Fruit fly (Drosophila melanogaster) whole organism, embryonic: ENCODE results near the gene CG1628.
A peak's percentile ranks its signal among the peaks of the same experiment; 100 is the strongest.

Source experiments
- Aef1 ChIP-seq: fragments of 200-800 bp; sonication (Bioruptor generic); IDR thresholded peaks from 3 replicates; pipeline ENCODE4 v1.3.6; 2022; ENCODE audit warnings: missing biosample characterization, missing genetic modification characterization
- CG11247 ChIP-seq: fragments of 200-800 bp; sonication (Bioruptor generic); IDR thresholded peaks from 2 replicates; pipeline ENCODE4 v1.3.6; 2022; ENCODE audit warnings: missing biosample characterization, missing genetic modification characterization
- CG12744 ChIP-seq: fragments of 200-800 bp; sonication (Bioruptor generic); optimal IDR thresholded peaks from 2 replicates; lab custom pipeline; 2016; ENCODE audit warnings: missing biosample characterization, missing genetic modification characterization
- CG13894 ChIP-seq: fragments of 200-800 bp; sonication (Bioruptor generic); optimal IDR thresholded peaks from 3 replicates; lab custom pipeline; 2018; ENCODE audit warnings: missing biosample characterization, mild to moderate bottlenecking, missing genetic modification characterization, moderate library complexity
- CG15011 ChIP-seq: fragments of 200-800 bp; sonication (Bioruptor generic); optimal IDR thresholded peaks from 3 replicates; lab custom pipeline; 2018; ENCODE audit warnings: missing biosample characterization, mild to moderate bottlenecking, missing genetic modification characterization
- CG15479 ChIP-seq: fragments of 200-800 bp; sonication (Bioruptor generic); optimal IDR thresholded peaks from 3 replicates; lab custom pipeline; 2019; ENCODE audit warnings: missing biosample characterization, mild to moderate bottlenecking, missing genetic modification characterization, moderate library complexity
- CG15514 ChIP-seq: fragments of 200-800 bp; sonication (Bioruptor generic); optimal IDR thresholded peaks from 3 replicates; lab custom pipeline; 2017; ENCODE audit warnings: missing biosample characterization, missing genetic modification characterization, mild to moderate bottlenecking, moderate library complexity, missing genetic modification reagents
- CG17186 ChIP-seq: fragments of 200-800 bp; sonication (Bioruptor generic); optimal IDR thresholded peaks from 3 replicates; lab custom pipeline; 2017; ENCODE audit warnings: missing biosample characterization, missing genetic modification reagents, missing genetic modification characterization
- CG2199 ChIP-seq: fragments of 200-800 bp; sonication (Bioruptor generic); IDR thresholded peaks from 3 replicates; pipeline ENCODE4 v1.3.6; 2022; ENCODE audit warnings: missing biosample characterization, missing genetic modification characterization
- CG34376 ChIP-seq: fragments of 200-800 bp; sonication (Bioruptor generic); optimal IDR thresholded peaks from 2 replicates; lab custom pipeline; 2018; ENCODE audit warnings: missing biosample characterization, mild to moderate bottlenecking, missing genetic modification characterization
- CG3838 ChIP-seq: fragments of 200-800 bp; sonication (Bioruptor generic); optimal IDR thresholded peaks from 3 replicates; lab custom pipeline; 2016; ENCODE audit warnings: missing biosample characterization, missing genetic modification characterization
- CG4282 ChIP-seq: fragments of 200-800 bp; sonication (Bioruptor generic); optimal IDR thresholded peaks from 2 replicates; lab custom pipeline; 2016; ENCODE audit warnings: missing biosample characterization, missing genetic modification characterization
- CG4424 ChIP-seq: fragments of 200-800 bp; sonication (Bioruptor generic); optimal IDR thresholded peaks from 3 replicates; lab custom pipeline; 2016; ENCODE audit warnings: missing biosample characterization, missing genetic modification characterization
- CG8388 ChIP-seq: fragments of 200-800 bp; sonication (Bioruptor generic); optimal IDR thresholded peaks from 2 replicates; lab custom pipeline; 2019; ENCODE audit warnings: missing biosample characterization, mild to moderate bottlenecking, missing genetic modification characterization, moderate library complexity
- CG9609 ChIP-seq: fragments of 200-800 bp; sonication (Bioruptor generic); optimal IDR thresholded peaks from 3 replicates; lab custom pipeline; 2016; ENCODE audit warnings: missing biosample characterization, missing genetic modification characterization
- CG9876 ChIP-seq: fragments of 200-800 bp; sonication (Bioruptor generic); optimal IDR thresholded peaks from 2 replicates; lab custom pipeline; 2016; ENCODE audit warnings: missing biosample characterization, missing genetic modification characterization
- CTCF ChIP-seq: fragments of 200-800 bp; sonication (Bioruptor generic); optimal IDR thresholded peaks from 2 replicates; lab custom pipeline; 2017; ENCODE audit warnings: missing biosample characterization, mild to moderate bottlenecking, missing genetic modification characterization, moderate library complexity
- D19B ChIP-seq: fragments of 200-800 bp; sonication (Bioruptor generic); optimal IDR thresholded peaks from 2 replicates; lab custom pipeline; 2017; ENCODE audit warnings: missing biosample characterization, mild to moderate bottlenecking, missing genetic modification characterization
- E2f2 ChIP-seq: fragments of 200-800 bp; sonication (Bioruptor generic); IDR thresholded peaks from 2 replicates; pipeline ENCODE4 v1.3.6; 2022; ENCODE audit warnings: missing biosample characterization, missing genetic modification characterization
- Hey ChIP-seq: fragments of 200-800 bp; sonication (Bioruptor generic); optimal IDR thresholded peaks from 3 replicates; lab custom pipeline; 2018; ENCODE audit warnings: missing biosample characterization, mild to moderate bottlenecking, missing genetic modification characterization
- Lim3 ChIP-seq: fragments of 200-800 bp; sonication (Bioruptor generic); IDR thresholded peaks from 2 replicates; pipeline ENCODE4 v1.3.6; 2022; ENCODE audit warnings: missing biosample characterization, missing genetic modification characterization
- MTF-1 ChIP-seq: fragments of 200-800 bp; sonication (Bioruptor generic); optimal IDR thresholded peaks from 2 replicates; lab custom pipeline; 2018; ENCODE audit warnings: missing biosample characterization, mild to moderate bottlenecking, missing genetic modification characterization, borderline replicate concordance
- Max ChIP-seq: fragments of 200-800 bp; sonication (Bioruptor generic); optimal IDR thresholded peaks from 2 replicates; lab custom pipeline; 2016; ENCODE audit warnings: missing biosample characterization, mild to moderate bottlenecking, missing genetic modification characterization
- NC2α ChIP-seq: fragments of 200-800 bp; sonication (Bioruptor generic); optimal IDR thresholded peaks from 2 replicates; lab custom pipeline; 2016; ENCODE audit warnings: missing biosample characterization, missing genetic modification characterization
- Side ChIP-seq: fragments of 200-800 bp; sonication (Bioruptor generic); optimal IDR thresholded peaks from 2 replicates; lab custom pipeline; 2016; ENCODE audit warnings: missing biosample characterization, missing genetic modification characterization
- ab ChIP-seq: fragments of 200-800 bp; sonication (Bioruptor generic); optimal IDR thresholded peaks from 2 replicates; lab custom pipeline; 2016; ENCODE audit warnings: missing biosample characterization, missing genetic modification characterization
- abd-A ChIP-seq: fragments of 200-800 bp; sonication (Bioruptor generic); optimal IDR thresholded peaks from 3 replicates; lab custom pipeline; 2019; ENCODE audit warnings: missing biosample characterization, mild to moderate bottlenecking, missing genetic modification characterization, moderate library complexity
- ato ChIP-seq: fragments of 200-800 bp; sonication (Bioruptor generic); IDR thresholded peaks from 2 replicates; pipeline ENCODE4 v1.3.6; 2022; ENCODE audit warnings: missing biosample characterization, missing genetic modification characterization; ENCODE audit not compliant: partially characterized antibody
- bab2 ChIP-seq: fragments of 200-800 bp; sonication (Bioruptor generic); optimal IDR thresholded peaks from 2 replicates; lab custom pipeline; 2016; ENCODE audit warnings: missing biosample characterization, missing genetic modification characterization
- cad ChIP-seq: fragments of >200 bp; optimal IDR thresholded peaks from 2 replicates; lab custom pipeline; 2017; ENCODE audit warnings: missing biosample characterization, missing genetic modification characterization
- gcm2 ChIP-seq: fragments of 200-800 bp; sonication (Bioruptor generic); optimal IDR thresholded peaks from 2 replicates; lab custom pipeline; 2016; ENCODE audit warnings: missing biosample characterization, missing genetic modification characterization
- hkb ChIP-seq, 2 experiments: fragments of 200-800 bp in 1 of 2; fragments of >200 bp in 1 of 2; sonication (Bioruptor generic) in 1 of 2; IDR thresholded peaks in 1 of 2; optimal IDR thresholded peaks in 1 of 2; 2 replicates each; pipeline versions ENCODE4 v1.3.6 to Lab custom; 2017 to 2022; ENCODE audit warnings: missing biosample characterization in 1 of 2, missing genetic modification characterization in 1 of 2
- hth ChIP-seq: fragments of >200 bp; optimal IDR thresholded peaks from 2 replicates; lab custom pipeline; 2017; ENCODE audit warnings: inconsistent platforms
- ind ChIP-seq: fragments of 200-800 bp; sonication (Bioruptor generic); optimal IDR thresholded peaks from 3 replicates; lab custom pipeline; 2016; ENCODE audit warnings: missing biosample characterization, missing genetic modification characterization
- kah ChIP-seq: fragments of 200-800 bp; sonication (Bioruptor generic); optimal IDR thresholded peaks from 2 replicates; lab custom pipeline; 2018; ENCODE audit warnings: missing biosample characterization, mild to moderate bottlenecking, missing genetic modification characterization
- klu ChIP-seq: fragments of 200-800 bp; sonication (Bioruptor generic); IDR thresholded peaks from 2 replicates; pipeline ENCODE4 v1.3.6; 2022; ENCODE audit warnings: missing biosample characterization, missing genetic modification characterization
- lola ChIP-seq, 3 experiments: fragments of >200 bp in 2 of 3; fragments of 200-800 bp in 1 of 3; sonication (Bioruptor generic) in 1 of 3; optimal IDR thresholded peaks; 2 replicates each; lab custom pipeline; 2017 to 2019; ENCODE audit warnings: missing biosample characterization in 3 of 3, missing genetic modification characterization in 3 of 3, mild to moderate bottlenecking in 1 of 3, moderate library complexity in 1 of 3
- luna ChIP-seq: fragments of 200-800 bp; sonication (Bioruptor generic); optimal IDR thresholded peaks from 2 replicates; lab custom pipeline; 2016; ENCODE audit warnings: missing biosample characterization, missing genetic modification characterization
- maf-S ChIP-seq: fragments of 200-800 bp; sonication (Bioruptor generic); optimal IDR thresholded peaks from 2 replicates; lab custom pipeline; 2016; ENCODE audit warnings: missing biosample characterization, missing genetic modification characterization
- otp ChIP-seq: fragments of 200-800 bp; sonication (Bioruptor generic); IDR thresholded peaks from 3 replicates; pipeline ENCODE4, ENCODE4 v1.3.6; 2022; ENCODE audit warnings: missing biosample characterization, missing genetic modification characterization
- pita ChIP-seq: fragments of 200-800 bp; sonication (Bioruptor generic); optimal IDR thresholded peaks from 2 replicates; lab custom pipeline; 2017; ENCODE audit warnings: missing biosample characterization, mild to moderate bottlenecking, missing genetic modification characterization
- pros ChIP-seq: fragments of 200-800 bp; sonication (Bioruptor generic); optimal IDR thresholded peaks from 3 replicates; lab custom pipeline; 2019; ENCODE audit warnings: missing biosample characterization, mild to moderate bottlenecking, missing genetic modification characterization, moderate library complexity
- psq ChIP-seq: fragments of 200-800 bp; sonication (Bioruptor generic); optimal IDR thresholded peaks from 2 replicates; lab custom pipeline; 2017; ENCODE audit warnings: missing biosample characterization, missing genetic modification characterization
- ranshi ChIP-seq: fragments of 200-800 bp; sonication (Bioruptor generic); IDR thresholded peaks from 2 replicates; pipeline ENCODE4 v1.3.6; 2022; ENCODE audit warnings: missing biosample characterization, missing genetic modification characterization
- ro ChIP-seq: fragments of 200-800 bp; sonication (Bioruptor generic); IDR thresholded peaks from 2 replicates; pipeline ENCODE4 v1.3.6; 2022; ENCODE audit warnings: missing biosample characterization, missing genetic modification characterization
- sd ChIP-seq: fragments of 200-800 bp; sonication (Bioruptor generic); optimal IDR thresholded peaks from 3 replicates; lab custom pipeline; 2018; ENCODE audit warnings: missing biosample characterization, mild to moderate bottlenecking, missing genetic modification characterization, moderate library complexity
- sens-2 ChIP-seq: fragments of 200-800 bp; sonication (Bioruptor generic); IDR thresholded peaks from 2 replicates; pipeline ENCODE4 v1.3.6; 2022; ENCODE audit warnings: missing biosample characterization, missing genetic modification characterization
- sisA ChIP-seq: fragments of 200-800 bp; sonication (Bioruptor generic); IDR thresholded peaks from 2 replicates; pipeline ENCODE4 v1.3.6; 2022; ENCODE audit warnings: missing biosample characterization, missing genetic modification characterization
- slbo ChIP-seq: fragments of 200-800 bp; sonication (Bioruptor generic); IDR thresholded peaks from 2 replicates; pipeline ENCODE4 v1.3.6; 2022; ENCODE audit warnings: missing biosample characterization, missing genetic modification characterization
- slou ChIP-seq: fragments of 200-800 bp; sonication (Bioruptor generic); optimal IDR thresholded peaks from 3 replicates; lab custom pipeline; 2016; ENCODE audit warnings: missing biosample characterization, missing genetic modification characterization
- unpg ChIP-seq: fragments of 200-800 bp; sonication (Bioruptor generic); optimal IDR thresholded peaks from 3 replicates; lab custom pipeline; 2018; ENCODE audit warnings: missing biosample characterization, mild to moderate bottlenecking, missing genetic modification characterization, moderate library complexity

The CG1628 gene

dm6 chrX:10602057-10602764 lies at the start of gene CG1628 (continued):
- TF ChIP-seq kah (GFP tag; lab: Kevin White, UChicago) (no peak), klu (GFP tag; lab: Robert Waterston, UW) (peak; percentile 87), CG15479 (GFP tag; lab: Kevin White, UChicago) (no peak), luna (no peak), MTF-1 (GFP tag; lab: Kevin White, UChicago) (peak; percentile 22), Lim3 (GFP tag; lab: Robert Waterston, UW) (no peak), CG2199 (0 out of 3 replicates have a peak, but pooled peaks have one; percentile 66), Hey (tag; lab: Kevin White, UChicago) (peak; percentile 7), slbo (GFP tag; lab: Robert Waterston, UW) (no peak; the same call in none of the 2 replicates), slou (no peak), sens-2 (no peak), hkb (optimal IDR thresholded peaks at IDR 0.05; lab: Kevin White, UChicago) (no peak), hkb (GFP tag; IDR thresholded peaks at IDR 0.05; lab: Robert Waterston, UW) (peak; percentile 49), CG4424 (GFP tag; lab: Kevin White, UChicago) (no peak), CG9609 (GFP tag; lab: Kevin White, UChicago) (no peak), hth (no peak), CG12744 (GFP tag; lab: Kevin White, UChicago) (peak; percentile 48), bab2 (GFP tag; lab: Kevin White, UChicago) (no peak), D19B (GFP tag; lab: Kevin White, UChicago) (no peak), CG11247 (no peak), maf-S (GFP tag; lab: Kevin White, UChicago) (no peak), unpg (peak; percentile 34), CG9876 (GFP tag; lab: Kevin White, UChicago) (no peak), sd (tag; lab: Kevin White, UChicago) (no peak), CG15011 (no peak), pros (GFP tag; lab: Kevin White, UChicago) (peak; percentile 63), CG8388 (no peak), otp (GFP tag; lab: Robert Waterston, UW) (0 out of 3 replicates have a peak, but pooled peaks have one; percentile 13), cad (GFP tag; lab: Kevin White, UChicago) (no peak), CG13894 (peak; percentile 59), CG17186 (GFP tag; lab: Kevin White, UChicago) (no peak), Aef1 (GFP tag; lab: Robert Waterston, UW) (no peak), ro (GFP tag; lab: Robert Waterston, UW) (no peak), pita (GFP tag; lab: Kevin White, UChicago) (no peak), Max (GFP tag; lab: Kevin White, UChicago) (no peak), ato (GFP tag; lab: Robert Waterston, UW) (peak; percentile 35; the same call in 1 of the 2 replicates), CG15514 (GFP tag; lab: Kevin White, UChicago) (peak; percentile 43), NC2α (GFP tag; lab: Kevin White, UChicago) (peak; percentile 14), E2f2 (GFP tag; lab: Robert Waterston, UW) (no peak), psq (GFP tag; lab: Kevin White, UChicago) (no peak), lola (GFP tag; optimal IDR thresholded peaks at IDR 0.05; lab: Kevin White, UChicago) (peak in 1 of 3 experiments; percentile 13), CTCF (GFP tag; lab: Kevin White, UChicago) (no peak), CG34376 (GFP tag; lab: Kevin White, UChicago) (peak; percentile 77), ranshi (GFP tag; lab: Robert Waterston, UW) (no peak), ab (GFP tag; lab: Kevin White, UChicago) (no peak), ind (GFP tag; lab: Kevin White, UChicago) (no peak), CG3838 (GFP tag; lab: Kevin White, UChicago) (no peak), sisA (GFP tag; lab: Robert Waterston, UW) (no peak), CG4282 (GFP tag; lab: Kevin White, UChicago) (no peak), Side (GFP tag; lab: Kevin White, UChicago) (no peak), abd-A (tag; lab: Kevin White, UChicago) (no peak), gcm2 (GFP tag; lab: Kevin White, UChicago) (no peak)
